Worm (Caenorhabditis elegans) whole organism, L1 larva: ENCODE results near the gene T19H5.6.

Source experiments
- C04F5.9 ChIP-seq: sonication (generic microtip); optimal IDR thresholded peaks from 2 replicates; lab custom pipeline; 2016; ENCODE audit warnings: missing genetic modification characterization, missing compliant biosample characterization
- Y116A8C.19 ChIP-seq: sonication (generic microtip); optimal IDR thresholded peaks from 2 replicates; lab custom pipeline; 2016; ENCODE audit warnings: missing compliant biosample characterization, missing genetic modification characterization, borderline replicate concordance
- ama-1 ChIP-seq: fragments of 150-350 bp; optimal IDR thresholded peaks from 2 replicates; lab custom pipeline; 2014
- ceh-63 ChIP-seq: fragments of 200-800 bp; sonication (Bioruptor generic); optimal IDR thresholded peaks from 2 replicates; lab custom pipeline; 2018; ENCODE audit warnings: mild to moderate bottlenecking, missing genetic modification characterization, missing compliant biosample characterization
- ceh-90 ChIP-seq: sonication (generic microtip); optimal IDR thresholded peaks from 2 replicates; lab custom pipeline; 2016; ENCODE audit warnings: missing genetic modification characterization, missing compliant biosample characterization
- ces-1 ChIP-seq: fragments of 150-350 bp; optimal IDR thresholded peaks from 2 replicates; lab custom pipeline; 2014; ENCODE audit warnings: missing biosample characterization, missing genetic modification reagents, missing genetic modification characterization
- dpl-1 ChIP-seq, 3 experiments: fragments of 150-350 bp in 2 of 3; sonication (generic microtip) in 1 of 3; optimal IDR thresholded peaks; 2 replicates each; lab custom pipeline; 2014 to 2017; ENCODE audit warnings: missing biosample characterization in 3 of 3, missing genetic modification characterization in 3 of 3, missing genetic modification reagents in 3 of 3
- dsc-1 ChIP-seq: sonication (generic microtip); optimal IDR thresholded peaks from 2 replicates; lab custom pipeline; 2016; ENCODE audit warnings: mild to moderate bottlenecking, missing genetic modification characterization, missing compliant biosample characterization
- egl-13 ChIP-seq: sonication (generic microtip); optimal IDR thresholded peaks from 2 replicates; lab custom pipeline; 2016; ENCODE audit warnings: missing genotype, missing genetic modification reagents, missing genetic modification characterization, missing compliant biosample characterization
- egl-27 ChIP-seq, 2 experiments: fragments of 150-350 bp in 1 of 2; sonication (generic microtip); optimal IDR thresholded peaks; 3 replicates each; lab custom pipeline; 2017 to 2018; ENCODE audit warnings: missing biosample characterization in 2 of 2, missing genetic modification characterization in 2 of 2, missing genetic modification reagents in 2 of 2
- ets-5 ChIP-seq: fragments of 200-800 bp; sonication (Bioruptor generic); IDR thresholded peaks from 2 replicates; pipeline ENCODE4 v1.3.6; 2022; ENCODE audit warnings: missing genetic modification characterization, missing compliant biosample characterization
- fkh-4 ChIP-seq: sonication (generic microtip); optimal IDR thresholded peaks from 2 replicates; lab custom pipeline; 2016; ENCODE audit warnings: missing compliant biosample characterization, missing genetic modification characterization, borderline replicate concordance
- fkh-8 ChIP-seq: sonication (generic microtip); optimal IDR thresholded peaks from 2 replicates; lab custom pipeline; 2016; ENCODE audit warnings: mild to moderate bottlenecking, missing genetic modification characterization, missing compliant biosample characterization
- fos-1 ChIP-seq: fragments of 150-350 bp; optimal IDR thresholded peaks from 2 replicates; lab custom pipeline; 2014; ENCODE audit warnings: missing biosample characterization, missing genetic modification characterization
- hlh-4 ChIP-seq: sonication (generic microtip); optimal IDR thresholded peaks from 2 replicates; lab custom pipeline; 2016; ENCODE audit warnings: mild to moderate bottlenecking, missing genetic modification characterization, missing compliant biosample characterization
- irx-1 ChIP-seq: sonication (generic microtip); optimal IDR thresholded peaks from 2 replicates; lab custom pipeline; 2016; ENCODE audit warnings: missing genetic modification characterization, missing compliant biosample characterization
- isw-1 ChIP-seq: fragments of 200-800 bp; sonication (Bioruptor generic); IDR thresholded peaks from 2 replicates; pipeline ENCODE4 v1.3.6; 2022; ENCODE audit warnings: missing genetic modification characterization, missing compliant biosample characterization
- jun-1 ChIP-seq: fragments of 150-350 bp; optimal IDR thresholded peaks from 2 replicates; lab custom pipeline; 2014; ENCODE audit warnings: missing biosample characterization, missing genetic modification reagents, missing genetic modification characterization
- lin-13 ChIP-seq: fragments of 150-350 bp; optimal IDR thresholded peaks from 2 replicates; lab custom pipeline; 2014; ENCODE audit warnings: missing biosample characterization, missing genetic modification reagents, missing genetic modification characterization
- lin-14 ChIP-seq: fragments of 200-800 bp; sonication (Bioruptor generic); optimal IDR thresholded peaks from 2 replicates; lab custom pipeline; 2018; ENCODE audit warnings: mild to moderate bottlenecking, missing genetic modification characterization, moderate library complexity, missing compliant biosample characterization
- lin-35 ChIP-seq, 2 experiments: fragments of 150-350 bp; optimal IDR thresholded peaks; 2 replicates each; lab custom pipeline; 2014; ENCODE audit warnings: missing biosample characterization in 2 of 2, missing genetic modification characterization in 2 of 2, missing genetic modification reagents in 2 of 2
- lin-39 ChIP-seq: fragments of 150-350 bp; optimal IDR thresholded peaks from 2 replicates; lab custom pipeline; 2014; ENCODE audit warnings: missing biosample characterization, missing genetic modification reagents, missing genetic modification characterization
- lsy-2 ChIP-seq, 2 experiments: fragments of 150-350 bp; optimal IDR thresholded peaks; 2 replicates each; lab custom pipeline; 2014; ENCODE audit warnings: missing biosample characterization in 2 of 2, missing genetic modification characterization in 2 of 2
- mab-9 ChIP-seq: fragments of 200-800 bp; sonication (Bioruptor generic); IDR thresholded peaks from 2 replicates; pipeline ENCODE4 v1.3.6; 2022; ENCODE audit warnings: missing genetic modification reagents, missing genetic modification characterization, missing compliant biosample characterization
- mef-2 ChIP-seq: fragments of 150-350 bp; optimal IDR thresholded peaks from 2 replicates; lab custom pipeline; 2014; ENCODE audit warnings: missing biosample characterization, missing genetic modification characterization
- nhr-12 ChIP-seq: sonication (generic microtip); optimal IDR thresholded peaks from 2 replicates; lab custom pipeline; 2017; ENCODE audit warnings: missing biosample characterization, missing genetic modification characterization
- nhr-19 ChIP-seq: fragments of 200-800 bp; sonication (Bioruptor generic); conservative IDR thresholded peaks from 2 replicates; pipeline ENCODE4 v1.3.6; 2022; ENCODE audit warnings: missing genetic modification characterization, missing compliant biosample characterization
- nhr-237 ChIP-seq: fragments of 150-350 bp; optimal IDR thresholded peaks from 2 replicates; lab custom pipeline; 2014; ENCODE audit warnings: missing biosample characterization, missing genetic modification characterization
- nhr-28 ChIP-seq: fragments of 150-350 bp; optimal IDR thresholded peaks from 2 replicates; lab custom pipeline; 2014; ENCODE audit warnings: missing biosample characterization, missing genetic modification characterization
- nhr-47 ChIP-seq: sonication (generic microtip); optimal IDR thresholded peaks from 2 replicates; lab custom pipeline; 2016; ENCODE audit warnings: mild to moderate bottlenecking, missing genetic modification characterization, moderate library complexity, missing compliant biosample characterization
- nhr-76 ChIP-seq: sonication (generic microtip); optimal IDR thresholded peaks from 2 replicates; lab custom pipeline; 2017; ENCODE audit warnings: missing biosample characterization, missing genetic modification characterization
- nhr-77 ChIP-seq: fragments of 150-350 bp; optimal IDR thresholded peaks from 2 replicates; lab custom pipeline; 2014; ENCODE audit warnings: missing biosample characterization, missing genetic modification characterization
- nhr-85 ChIP-seq: sonication (generic microtip); peaks from one replicate; lab custom pipeline; 2016; ENCODE audit warnings: missing genetic modification characterization, inconsistent platforms, missing compliant biosample characterization
- nhr-90 ChIP-seq: sonication (generic microtip); optimal IDR thresholded peaks from 2 replicates; lab custom pipeline; 2016; ENCODE audit warnings: mild to moderate bottlenecking, missing genetic modification characterization, missing compliant biosample characterization; ENCODE audit not compliant: poor library complexity
- pax-3 ChIP-seq: fragments of 200-800 bp; sonication (Bioruptor generic); optimal IDR thresholded peaks from 2 replicates; lab custom pipeline; 2018; ENCODE audit warnings: mild to moderate bottlenecking, missing genetic modification characterization, moderate library complexity, missing compliant biosample characterization
- pqm-1 ChIP-seq: sonication (generic microtip); optimal IDR thresholded peaks from 3 replicates; lab custom pipeline; 2017; ENCODE audit warnings: missing biosample characterization, missing genetic modification characterization
- skn-1 ChIP-seq: fragments of 150-350 bp; optimal IDR thresholded peaks from 2 replicates; lab custom pipeline; 2014; ENCODE audit warnings: missing biosample characterization, missing genetic modification characterization
- snpc-4 ChIP-seq: fragments of 150-350 bp; optimal IDR thresholded peaks from 2 replicates; lab custom pipeline; 2014; ENCODE audit warnings: missing biosample characterization, missing genetic modification characterization
- sptf-1 ChIP-seq: fragments of 150-350 bp; optimal IDR thresholded peaks from 2 replicates; lab custom pipeline; 2014; ENCODE audit warnings: missing biosample characterization, missing genetic modification characterization
- tbx-2 ChIP-seq: sonication (generic microtip); optimal IDR thresholded peaks from 2 replicates; lab custom pipeline; 2016; ENCODE audit warnings: missing genetic modification characterization, missing compliant biosample characterization
- unc-130 ChIP-seq: fragments of 150-350 bp; optimal IDR thresholded peaks from 2 replicates; lab custom pipeline; 2017; ENCODE audit warnings: missing biosample characterization, missing genetic modification characterization, inconsistent platforms
- unc-86 ChIP-seq: sonication (generic microtip); optimal IDR thresholded peaks from 2 replicates; lab custom pipeline; 2016; ENCODE audit warnings: missing genetic modification characterization, missing compliant biosample characterization
- unc-98 ChIP-seq: fragments of 200-800 bp; sonication (Bioruptor generic); IDR thresholded peaks from 2 replicates; pipeline ENCODE4 v1.3.6; 2022; ENCODE audit warnings: missing genetic modification characterization, missing compliant biosample characterization
- vab-15 ChIP-seq: sonication (generic microtip); optimal IDR thresholded peaks from 2 replicates; lab custom pipeline; 2017; ENCODE audit warnings: missing genotype, mild to moderate bottlenecking, missing genetic modification characterization, missing compliant biosample characterization
- xbp-1 ChIP-seq: sonication (generic microtip); optimal IDR thresholded peaks from 2 replicates; lab custom pipeline; 2016; ENCODE audit warnings: missing genetic modification characterization, missing compliant biosample characterization
- zag-1 ChIP-seq: fragments of 150-350 bp; optimal IDR thresholded peaks from 2 replicates; lab custom pipeline; 2014; ENCODE audit warnings: missing biosample characterization, missing genetic modification characterization
- zip-4 ChIP-seq: fragments of 200-800 bp; sonication (Bioruptor generic); optimal IDR thresholded peaks from 2 replicates; lab custom pipeline; 2018; ENCODE audit warnings: mild to moderate bottlenecking, missing genetic modification characterization, moderate library complexity, missing compliant biosample characterization
- ztf-11 ChIP-seq, 2 experiments: sonication (generic microtip); optimal IDR thresholded peaks; 2 replicates each; lab custom pipeline; 2016 to 2017; ENCODE audit warnings: missing genetic modification characterization in 2 of 2, missing biosample characterization in 1 of 2, missing compliant biosample characterization in 1 of 2
- ztf-4 ChIP-seq: fragments of 150-350 bp; optimal IDR thresholded peaks from 2 replicates; lab custom pipeline; 2014; ENCODE audit warnings: missing biosample characterization, missing genetic modification characterization

T19H5.6 gene

DNA sequence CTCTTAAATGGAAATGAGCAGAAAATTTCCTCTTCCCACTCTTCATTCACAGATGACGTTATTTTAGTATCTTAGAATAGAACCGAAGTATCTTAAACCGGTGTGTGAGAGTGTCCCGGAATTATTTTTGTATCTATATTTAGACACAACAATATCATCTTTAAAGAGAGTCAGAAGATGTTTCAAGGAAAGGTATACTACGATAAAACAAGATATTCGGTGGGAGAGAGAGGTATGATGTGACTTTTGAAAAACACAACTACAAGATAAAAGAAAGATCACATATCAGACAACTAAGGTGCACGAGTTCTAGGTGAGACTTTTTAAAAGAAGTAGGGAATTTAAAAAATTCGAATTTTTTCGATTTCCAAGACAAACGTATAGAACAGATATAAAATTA, 20.6 kb upstream of the T19H5.6 start (continued):
- TF ChIP-seq lin-14 (GFP tag; lab: Kevin White, UChicago) (peak; percentile 39), dsc-1 (tag; lab: Kevin White, UChicago) (no peak), unc-86 (no peak), nhr-90 (tag; lab: Kevin White, UChicago) (no peak), ets-5 (GFP tag; lab: Robert Waterston, UW) (no peak), zip-4 (no peak), egl-13 (tag; lab: Kevin White, UChicago) (no peak), nhr-19 (GFP tag; lab: Robert Waterston, UW) (peak; percentile 21; the same call in 1 of the 2 replicates), fkh-4 (no peak), unc-98 (GFP tag; lab: Robert Waterston, UW) (no peak), nhr-28 (tag; lab: Kevin White, UChicago) (no peak), pqm-1 (no peak), mef-2 (no peak), vab-15 (tag; lab: Kevin White, UChicago) (no peak)
- TF ChIP-seq, all 84 proteins: peak for 6

DNA sequence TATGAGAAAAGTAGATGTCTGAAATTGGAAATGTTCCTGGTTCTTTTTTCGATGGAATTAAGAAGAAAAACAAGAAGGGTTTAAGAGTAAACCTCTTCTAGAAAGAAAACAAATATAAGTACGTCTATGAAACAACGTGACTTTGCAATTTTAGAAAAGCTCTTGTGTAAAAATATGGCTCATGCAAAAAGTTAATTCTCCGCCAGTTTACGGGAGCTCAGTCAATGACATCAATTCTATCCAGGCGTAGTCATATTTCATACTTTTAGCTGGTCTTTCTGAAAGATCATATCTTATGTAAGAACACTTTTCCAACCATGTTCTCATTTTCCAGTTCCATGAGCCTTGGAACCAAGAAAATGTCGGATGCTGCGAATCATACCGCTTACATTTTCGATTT, 19.9 kb upstream of the T19H5.6 start:
- TF ChIP-seq sptf-1 (tag; lab: Kevin White, UChicago) (no peak), egl-27 (tag; optimal IDR thresholded peaks at IDR 0.05; lab: Kevin White, UChicago) (no peak), tbx-2 (no peak), nhr-47 (tag; lab: Kevin White, UChicago) (no peak), unc-98 (GFP tag; lab: Robert Waterston, UW) (no peak), pqm-1 (no peak), fos-1 (tag; lab: Kevin White, UChicago) (no peak), xbp-1 (tag; lab: Kevin White, UChicago) (no peak), lin-35 (GFP tag; optimal IDR thresholded peaks at IDR 0.05; lab: Kevin White, UChicago) (no peak), ces-1 (GFP tag; lab: Kevin White, UChicago) (no peak), skn-1 (no peak), unc-130 (tag; lab: Kevin White, UChicago) (no peak), hlh-4 (no peak), mab-9 (GFP tag; lab: Robert Waterston, UW) (no peak), ets-5 (GFP tag; lab: Robert Waterston, UW) (no peak), ztf-4 (tag; lab: Kevin White, UChicago) (no peak)

DNA sequence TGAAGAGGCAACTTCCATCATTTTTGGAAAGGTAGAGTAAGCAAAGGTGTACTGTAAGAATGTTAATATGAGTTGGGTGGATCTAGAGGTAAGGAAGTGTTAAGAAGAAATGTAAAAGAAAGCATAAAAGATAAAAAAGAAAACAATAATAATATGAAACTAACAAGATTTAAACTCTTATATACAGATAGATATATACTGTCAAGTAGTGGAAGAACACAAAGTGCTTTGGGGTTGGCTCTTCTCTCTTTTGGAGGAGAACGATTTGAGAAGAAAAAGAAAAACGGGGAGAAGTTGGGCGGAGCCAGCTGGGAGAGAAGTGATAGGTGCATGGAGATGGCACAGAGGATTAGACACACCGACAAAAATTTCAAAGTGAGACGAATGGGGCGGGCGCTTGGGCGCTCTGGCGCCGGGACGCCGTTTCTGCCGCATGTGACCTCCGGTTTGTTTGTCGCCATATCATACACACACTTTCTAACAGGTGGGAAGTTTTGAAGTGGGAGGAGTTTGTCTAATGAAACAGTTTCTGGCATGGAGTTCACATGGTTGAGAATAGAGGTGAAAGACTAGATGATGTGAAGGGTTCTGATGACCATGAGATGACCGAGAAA, 17.4 kb upstream of the T19H5.6 start, which contains the start of gene T19H5.4:
Gene T19H5.4, minus strand, starts transcription at position 51 of the 614 bp plus-strand sequence.
- no peak for TF ChIP-seq pax-3 (tag; lab: Kevin White, UChicago)
- TF ChIP-seq unc-130 (tag; lab: Kevin White, UChicago), result no peak
- TF ChIP-seq dsc-1 (tag; lab: Kevin White, UChicago), result no peak
- TF ChIP-seq irx-1, result no peak
- no peak for TF ChIP-seq unc-98 (GFP tag; lab: Robert Waterston, UW)
- TF ChIP-seq lin-13 (GFP tag; lab: Kevin White, UChicago), result peak; percentile 44
- TF ChIP-seq isw-1 (GFP tag; lab: Robert Waterston, UW), result no peak
- TF ChIP-seq vab-15 (tag; lab: Kevin White, UChicago), result no peak
- TF ChIP-seq Y116A8C.19 (tag; lab: Kevin White, UChicago), result no peak
- TF ChIP-seq lsy-2 (tag; optimal IDR thresholded peaks at IDR 0.05; lab: Kevin White, UChicago), result peak; percentile 11 to 32
- TF ChIP-seq lin-39 (tag; lab: Kevin White, UChicago), result no peak
- no peak for TF ChIP-seq nhr-12
- no peak for TF ChIP-seq nhr-237 (tag; lab: Kevin White, UChicago)
- peak; percentile 44 for TF ChIP-seq nhr-47 (tag; lab: Kevin White, UChicago)
- no peak for TF ChIP-seq ztf-11 (tag; optimal IDR thresholded peaks at IDR 0.05; lab: Kevin White, UChicago)
- TF ChIP-seq mef-2, result no peak
- TF ChIP-seq jun-1, result peak; percentile 34
- TF ChIP-seq ceh-63 (GFP tag; lab: Kevin White, UChicago), result no peak
- TF ChIP-seq nhr-85 (tag; lab: Kevin White, UChicago), result peak; percentile 94
- no peak for TF ChIP-seq C04F5.9 (tag; lab: Kevin White, UChicago)
- no peak for TF ChIP-seq nhr-77 (tag; lab: Kevin White, UChicago)
- TF ChIP-seq lin-14 (GFP tag; lab: Kevin White, UChicago), result peak; percentile 90
- TF ChIP-seq zag-1 (tag; lab: Kevin White, UChicago), result no peak
- TF ChIP-seq mab-9 (GFP tag; lab: Robert Waterston, UW), result no peak
- TF ChIP-seq snpc-4 (tag; lab: Kevin White, UChicago), result no peak
- TF ChIP-seq tbx-2, result peak; percentile 76
- no peak for TF ChIP-seq nhr-28 (tag; lab: Kevin White, UChicago)
- no peak for TF ChIP-seq egl-13 (tag; lab: Kevin White, UChicago)
- TF ChIP-seq dpl-1 (GFP tag; optimal IDR thresholded peaks at IDR 0.05; lab: Kevin White, UChicago), result peak in 2 of 3 experiments; percentile 10 to 16
- no peak for TF ChIP-seq fkh-8 (tag; lab: Kevin White, UChicago)
- TF ChIP-seq ama-1 (lab: Kevin White, UChicago), result no peak
- no peak for TF ChIP-seq ceh-90 (tag; lab: Kevin White, UChicago)
- TF ChIP-seq nhr-76 (tag; lab: Kevin White, UChicago), result no peak
